Fruit fly (Drosophila melanogaster): ENCODE data around the gene CG9921.

Gene CG9921

DNA sequence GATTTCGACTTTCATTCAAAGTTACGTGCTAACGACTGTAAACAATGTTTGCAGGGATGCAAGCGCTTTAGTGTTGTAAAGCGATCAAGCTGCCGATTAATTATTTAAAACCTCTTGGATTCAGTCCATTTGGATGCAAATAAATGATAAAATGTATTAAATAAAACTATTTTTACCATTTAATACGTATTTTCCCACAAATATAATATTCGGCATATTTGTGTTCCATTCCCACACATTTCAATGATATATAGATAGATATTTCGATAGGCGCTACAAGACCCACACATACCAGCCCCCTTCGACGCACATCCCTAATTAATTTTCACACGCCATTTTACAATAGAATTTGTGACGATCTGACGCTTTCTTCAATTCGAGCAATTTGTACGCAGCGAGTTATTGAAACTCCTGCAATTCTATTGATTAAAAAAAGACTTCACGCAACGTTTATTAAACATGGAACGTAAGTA is 44.9 kb downstream of the CG9921 start, which contains the start of the genes CG32576 and caz (continued):
- TF ChIP-seq Rfx (GFP tag; IDR thresholded peaks at IDR 0.05), result peak; percentile 30; the same call in 1 of the 2 replicates
- TF ChIP-seq CG33557 (GFP tag; optimal IDR thresholded peaks at IDR 0.05), result peak; percentile 25
- peak in 1 of 2 experiments; percentile 82 for TF ChIP-seq eve (GFP tag; optimal IDR thresholded peaks at IDR 0.05)
- no peak for TF ChIP-seq salm (tag; optimal IDR thresholded peaks at IDR 0.05)
- TF ChIP-seq CoRest (tag; optimal IDR thresholded peaks at IDR 0.05), result peak; percentile 28
- no peak for TF ChIP-seq Trl (optimal IDR thresholded peaks at IDR 0.05)
- TF ChIP-seq Trl (GFP tag; optimal IDR thresholded peaks at IDR 0.05), result peak; percentile 14
- TF ChIP-seq chm (GFP tag; IDR thresholded peaks at IDR 0.05), result no peak
- 0 out of 2 replicates have a peak, but pooled peaks have one; percentile 11 for TF ChIP-seq CG6689 (GFP tag; IDR thresholded peaks at IDR 0.05)
- peak; percentile 24 for TF ChIP-seq Antp (GFP tag; optimal IDR thresholded peaks at IDR 0.05)
- TF ChIP-seq CG4820 (GFP tag; optimal IDR thresholded peaks at IDR 0.05), result peak; percentile 18
- no peak for TF ChIP-seq Doc2 (GFP tag; IDR thresholded peaks at IDR 0.05)
- TF ChIP-seq gem (tag; optimal IDR thresholded peaks at IDR 0.05), result peak; percentile 57
- peak; percentile 13 for TF ChIP-seq HmgZ (tag; optimal IDR thresholded peaks at IDR 0.05)
- TF ChIP-seq Max (GFP tag; optimal IDR thresholded peaks at IDR 0.05), result peak; percentile 49
- no peak for TF ChIP-seq CG4282 (GFP tag; optimal IDR thresholded peaks at IDR 0.05)
- no peak for TF ChIP-seq Nf-YA (GFP tag; IDR thresholded peaks at IDR 0.05)
- peak; percentile 33 for TF ChIP-seq Meics (GFP tag; optimal IDR thresholded peaks at IDR 0.05)
- peak; percentile 73 for TF ChIP-seq zen (tag; optimal IDR thresholded peaks at IDR 0.05)
- TF ChIP-seq CG34224 (GFP tag; IDR thresholded peaks at IDR 0.05; ENCODE audit: partially characterized antibody), result peak; percentile 60
- no peak for TF ChIP-seq ato (GFP tag; IDR thresholded peaks at IDR 0.05; ENCODE audit: partially characterized antibody)
- TF ChIP-seq CG9932 (GFP tag; IDR thresholded peaks at IDR 0.05), result no peak; the same call in none of the 2 replicates
- peak; percentile 15 for TF ChIP-seq vfl (GFP tag; optimal IDR thresholded peaks at IDR 0.05)
- peak; percentile 37 for TF ChIP-seq caup (GFP tag; optimal IDR thresholded peaks at IDR 0.05; ENCODE audit: severe bottlenecking)
- no peak for TF ChIP-seq klu (GFP tag; IDR thresholded peaks at IDR 0.05)
- no peak for TF ChIP-seq ttk (GFP tag; IDR thresholded peaks at IDR 0.05)
- no peak for TF ChIP-seq CG11093 (GFP tag; IDR thresholded peaks at IDR 0.05)
- peak; percentile 63 for TF ChIP-seq lbe (GFP tag; optimal IDR thresholded peaks at IDR 0.05)
- TF ChIP-seq CG3065 (GFP tag; optimal IDR thresholded peaks at IDR 0.05), result no peak
- TF ChIP-seq CG4730 (GFP tag; IDR thresholded peaks at IDR 0.05), result no peak
- TF ChIP-seq CG6654 (GFP tag; optimal IDR thresholded peaks at IDR 0.05), result no peak
- TF ChIP-seq tio (GFP tag; optimal IDR thresholded peaks at IDR 0.05), result no peak
- TF ChIP-seq Oli (tag; optimal IDR thresholded peaks at IDR 0.05), result no peak
- TF ChIP-seq CG32532 (GFP tag; IDR thresholded peaks at IDR 0.05), result peak; percentile 18; the same call in 1 of the 2 replicates
- TF ChIP-seq CG2129 (GFP tag; IDR thresholded peaks at IDR 0.05; ENCODE audit: partially characterized antibody), result peak; percentile 39; the same call in 1 of the 2 replicates
- no peak for TF ChIP-seq Camta (GFP tag; optimal IDR thresholded peaks at IDR 0.05)
- TF ChIP-seq CG11560 (tag; IDR thresholded peaks at IDR 0.05), result no peak
- TF ChIP-seq prd (optimal IDR thresholded peaks at IDR 0.05), result no peak
- peak; percentile 42; the same call in 1 of the 3 replicates for TF ChIP-seq prd (GFP tag; IDR thresholded peaks at IDR 0.05)
- TF ChIP-seq CG2120 (GFP tag; optimal IDR thresholded peaks at IDR 0.05), result peak; percentile 57
- TF ChIP-seq CG1024 (GFP tag; IDR thresholded peaks at IDR 0.05), result no peak
- TF ChIP-seq CG4617 (GFP tag; optimal IDR thresholded peaks at IDR 0.05; ENCODE audit: borderline replicate concordance), result peak; percentile 26
- peak; percentile 23 for TF ChIP-seq CG1603 (tag; optimal IDR thresholded peaks at IDR 0.05)
- 0 out of 2 replicates have a peak, but pooled peaks have one; percentile 42 for TF ChIP-seq Taf1 (GFP tag; IDR thresholded peaks at IDR 0.05)
- TF ChIP-seq Dll (GFP tag; IDR thresholded peaks at IDR 0.05; ENCODE audit: partially characterized antibody), result peak; percentile 77
- peak; percentile 6 for TF ChIP-seq CG10654 (GFP tag; optimal IDR thresholded peaks at IDR 0.05)
- TF ChIP-seq Xrp1 (GFP tag; IDR thresholded peaks at IDR 0.05), result peak; percentile 36; the same call in 1 of the 2 replicates
- no peak for TF ChIP-seq CG10462 (GFP tag; optimal IDR thresholded peaks at IDR 0.05)
- TF ChIP-seq sna (GFP tag; IDR thresholded peaks at IDR 0.05; ENCODE audit: partially characterized antibody), result peak; percentile 56; the same call in 1 of the 2 replicates
- no peak for TF ChIP-seq onecut (GFP tag; IDR thresholded peaks at IDR 0.05)
- no peak; the same call in 1 of the 2 replicates for TF ChIP-seq CG4404 (GFP tag; IDR thresholded peaks at IDR 0.05)
